Worm (Caenorhabditis elegans) whole organism, L4 larva: ENCODE results near the gene Y67H2A.7.
A peak's percentile ranks its signal among the peaks of the same experiment; 100 is the strongest.

Source experiments
- F10B5.3 ChIP-seq: sonication (generic microtip); optimal IDR thresholded peaks from 2 replicates; lab custom pipeline; 2016; ENCODE audit warnings: mild to moderate bottlenecking, missing genetic modification characterization, missing compliant biosample characterization
- ZK337.2 ChIP-seq: fragments of 200-800 bp; sonication (Bioruptor generic); IDR thresholded peaks from 2 replicates; pipeline ENCODE4 v1.3.6; 2022; ENCODE audit warnings: missing genetic modification reagents, missing genetic modification characterization, missing compliant biosample characterization
- mdl-1 ChIP-seq, 2 experiments: fragments of 150-350 bp in 1 of 2; sonication (generic microtip) in 1 of 2; optimal IDR thresholded peaks; 2 replicates each; lab custom pipeline; 2014 to 2017; ENCODE audit warnings: missing biosample characterization in 2 of 2, missing genetic modification characterization in 2 of 2
- snpc-1.2 ChIP-seq: fragments of 200-800 bp; sonication (Bioruptor generic); IDR thresholded peaks from 2 replicates; pipeline ENCODE4 v1.3.6; 2022; ENCODE audit warnings: missing genetic modification reagents, missing genetic modification characterization, missing compliant biosample characterization
- spr-1 ChIP-seq: sonication (generic microtip); optimal IDR thresholded peaks from 2 replicates; lab custom pipeline; 2016; ENCODE audit warnings: mild to moderate bottlenecking, missing genetic modification characterization, missing compliant biosample characterization

Y67H2A.7 gene

ce11 chrIV:13358488-13358887 is 54.9 kb downstream of the Y67H2A.7 start, which contains the start of gene W02A2.8:
Gene W02A2.8 (minus strand): TSS chrIV:13358588.
- TF ChIP-seq mdl-1 (tag; optimal IDR thresholded peaks at IDR 0.05; lab: Kevin White, UChicago) (no peak), ZK337.2 (0 out of 2 replicates have a peak, but pooled peaks have one; percentile 11), F10B5.3 (tag; lab: Kevin White, UChicago) (no peak), snpc-1.2 (GFP tag; lab: Robert Waterston, UW) (no peak), spr-1 (tag; lab: Kevin White, UChicago) (no peak)
- TF ChIP-seq, all 104 proteins: peak for 1

- TF ChIP-seq snpc-1.2 (GFP tag; lab: Robert Waterston, UW): no peak
Measured at ce11 chrIV:13360144-13360543, 56.6 kb downstream of the Y67H2A.7 start, which contains the start of gene Y62E10A.3. Gene Y62E10A.3 (minus strand): TSS chrIV:13360244.
